Fruit fly (Drosophila melanogaster) whole organism: ENCODE results near the gene GstO2.

ENCODE experiments used
- CG8478 ChIP-seq: fragments of >200 bp; optimal IDR thresholded peaks from 2 replicates; lab custom pipeline; 2018; ENCODE audit warnings: inconsistent platforms
- Dll ChIP-seq: fragments of >200 bp; optimal IDR thresholded peaks from 2 replicates; lab custom pipeline; 2017
- pan ChIP-seq: fragments of >200 bp; optimal IDR thresholded peaks from 2 replicates; lab custom pipeline; 2017
- psq ChIP-seq: fragments of >200 bp; optimal IDR thresholded peaks from 2 replicates; lab custom pipeline; 2017
- usp ChIP-seq: fragments of >200 bp; optimal IDR thresholded peaks from 2 replicates; lab custom pipeline; 2017; ENCODE audit warnings: missing biosample characterization, missing genetic modification characterization, mixed read lengths

DNA sequence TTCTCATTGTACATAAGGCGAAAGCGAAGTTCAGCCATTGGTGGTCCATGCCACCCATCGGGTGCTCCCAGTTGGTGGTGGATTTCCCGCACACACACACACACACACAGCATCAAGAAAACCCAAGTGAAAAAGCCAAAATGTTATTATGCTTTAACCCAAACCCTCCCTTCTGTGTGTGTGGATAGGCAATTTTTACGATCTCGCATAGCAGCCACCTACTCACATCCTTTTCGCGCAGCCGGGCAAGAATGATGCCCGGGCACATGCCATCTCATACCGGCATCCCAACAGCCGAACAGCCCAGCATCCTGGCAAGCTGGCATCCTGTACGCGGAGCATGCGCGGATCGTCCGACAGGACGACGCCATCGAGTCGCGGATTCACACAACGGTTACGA is 33.7 kb upstream of the GstO2 start:
- TF ChIP-seq pan (lab: Kevin White, UChicago) (no peak), usp (GFP tag; lab: Kevin White, UChicago) (no peak), psq (lab: Kevin White, UChicago) (no peak), CG8478 (lab: Kevin White, UChicago) (no peak), Dll (lab: Kevin White, UChicago) (no peak)
